Worm (Caenorhabditis elegans): ENCODE measurements around the gene Y57G11C.499.
A peak's percentile ranks its signal among the peaks of the same experiment; 100 is the strongest.

Gene Y57G11C.499

DNA sequence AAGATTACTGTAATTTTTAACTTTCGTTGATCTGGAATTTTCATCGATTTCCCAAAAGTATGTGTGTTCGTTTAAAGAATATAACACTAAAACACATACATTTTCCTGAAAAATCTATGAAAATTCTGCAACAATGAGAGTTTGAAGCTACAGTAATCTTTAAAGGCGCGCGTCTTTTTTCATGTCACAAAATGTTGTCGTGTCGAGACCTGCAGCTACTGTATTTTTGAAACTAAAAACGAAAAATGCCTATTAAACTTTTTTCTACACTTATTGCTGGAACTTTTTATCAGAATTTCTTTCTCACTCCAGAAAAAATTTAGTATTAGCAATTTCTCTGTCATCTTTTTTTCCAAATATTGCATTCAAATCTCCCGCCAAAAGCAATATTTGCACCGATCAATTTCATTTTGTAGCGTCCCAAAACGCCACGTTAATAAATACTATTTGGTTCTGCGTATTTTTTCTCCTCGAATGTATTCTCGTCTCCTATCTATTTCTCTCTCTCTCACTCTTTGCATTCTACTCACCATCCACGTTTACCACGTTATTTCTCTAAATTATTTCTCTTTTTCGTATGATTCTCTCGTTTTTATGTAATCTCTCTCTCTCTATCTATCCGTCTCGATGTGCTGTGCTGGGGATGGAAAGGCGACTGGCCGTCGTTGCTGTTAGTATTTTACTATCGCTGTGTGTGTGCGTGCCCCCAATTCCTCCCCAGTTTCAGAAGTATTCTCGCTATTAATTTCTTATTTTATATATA, 31.8 kb upstream of the Y57G11C.499 start, which contains the start of gene melo-1 (continued):
- TF ChIP-seq madf-5 (GFP tag; IDR thresholded peaks at IDR 0.05), result no peak
- TF ChIP-seq nhr-10 (tag; optimal IDR thresholded peaks at IDR 0.05), result no peak
- peak; percentile 23; the same call in 1 of the 2 replicates for TF ChIP-seq dmd-6 (GFP tag; IDR thresholded peaks at IDR 0.05)
- no peak for TF ChIP-seq rbr-2 (tag; optimal IDR thresholded peaks at IDR 0.05)
- TF ChIP-seq nhr-102 (tag; optimal IDR thresholded peaks at IDR 0.05), result no peak
- TF ChIP-seq saeg-2 (GFP tag; IDR thresholded peaks at IDR 0.05), result no peak
- no peak for TF ChIP-seq unc-39 (tag; optimal IDR thresholded peaks at IDR 0.05)
- no peak for TF ChIP-seq madf-9 (GFP tag; conservative IDR thresholded peaks at IDR 0.05)
- no peak for TF ChIP-seq spr-3 (GFP tag; optimal IDR thresholded peaks at IDR 0.05)
- TF ChIP-seq daf-16 (GFP tag; optimal IDR thresholded peaks at IDR 0.05), result no peak
- peak; percentile 14 for TF ChIP-seq daf-16 (tag; optimal IDR thresholded peaks at IDR 0.05)
- TF ChIP-seq ctbp-1 (GFP tag; IDR thresholded peaks at IDR 0.05), result no peak
- 0 out of 2 replicates have a peak, but pooled peaks have one; percentile 21 for TF ChIP-seq snpc-1.2 (GFP tag; IDR thresholded peaks at IDR 0.05)
- no peak for TF ChIP-seq F49E8.2 (tag; optimal IDR thresholded peaks at IDR 0.05; ENCODE audit: borderline replicate concordance)
- peak; percentile 34 for TF ChIP-seq hlh-11 (tag; optimal IDR thresholded peaks at IDR 0.05)
- no peak for TF ChIP-seq fos-1 (tag; optimal IDR thresholded peaks at IDR 0.05)
- peak; percentile 31 for TF ChIP-seq mes-2 (tag; optimal IDR thresholded peaks at IDR 0.05; ENCODE audit: poor library complexity, severe bottlenecking)
- no peak for TF ChIP-seq R02D3.7 (tag; optimal IDR thresholded peaks at IDR 0.05)
- TF ChIP-seq lsy-2 (tag; optimal IDR thresholded peaks at IDR 0.05), result peak in 1 of 2 experiments; percentile 60
- TF ChIP-seq nhr-11 (tag; optimal IDR thresholded peaks at IDR 0.05), result no peak
- peak; percentile 18 for TF ChIP-seq pqm-1 (tag; optimal IDR thresholded peaks at IDR 0.05)
- TF ChIP-seq F37D6.2 (tag; optimal IDR thresholded peaks at IDR 0.05), result no peak
- no peak for TF ChIP-seq lir-3 (tag; optimal IDR thresholded peaks at IDR 0.05)
- TF ChIP-seq T20F7.1 (GFP tag; optimal IDR thresholded peaks at IDR 0.05), result no peak
- no peak for TF ChIP-seq zip-2 (tag; optimal IDR thresholded peaks at IDR 0.05)
- no peak for TF ChIP-seq spr-1 (tag; optimal IDR thresholded peaks at IDR 0.05)
- no peak for TF ChIP-seq ces-1 (GFP tag; optimal IDR thresholded peaks at IDR 0.05)
- TF ChIP-seq cey-2 (tag; optimal IDR thresholded peaks at IDR 0.05; ENCODE audit: borderline replicate concordance, insufficient read depth), result no peak
- TF ChIP-seq nhr-76 (tag; optimal IDR thresholded peaks at IDR 0.05), result no peak
- TF ChIP-seq hlh-30 (tag; optimal IDR thresholded peaks at IDR 0.05; ENCODE audit: insufficient read depth), result peak; percentile 27
- peak; percentile 41 for TF ChIP-seq dpl-1 (GFP tag; optimal IDR thresholded peaks at IDR 0.05)

DNA sequence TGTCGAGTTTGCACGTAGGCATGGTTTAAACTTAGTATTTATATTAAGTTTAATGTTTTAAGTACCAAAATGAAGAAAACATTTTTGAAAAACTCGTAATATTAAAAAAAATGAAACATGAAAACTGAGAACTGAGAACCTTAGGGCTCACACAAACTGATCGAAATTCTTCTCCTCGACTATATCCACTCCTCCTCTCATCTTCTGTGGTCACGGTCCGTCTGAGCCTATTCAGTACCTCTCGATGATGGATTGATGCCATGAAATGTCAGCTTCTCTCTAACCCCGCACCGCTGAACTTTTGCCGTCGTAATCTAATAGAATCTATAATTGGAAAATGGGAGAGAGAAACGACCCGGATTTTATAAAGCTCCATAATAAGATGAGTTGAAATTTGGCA, 29.7 kb upstream of the Y57G11C.499 start, which contains the start of gene nlp-56:
Gene nlp-56 (minus strand): TSS at position 257 of the 400 bp plus-strand sequence.
- no peak for TF ChIP-seq F37D6.2 (tag; optimal IDR thresholded peaks at IDR 0.05)
- no peak for TF ChIP-seq gei-8 (GFP tag; optimal IDR thresholded peaks at IDR 0.05)
- TF ChIP-seq lir-3 (tag; optimal IDR thresholded peaks at IDR 0.05), result no peak
- peak; percentile 93 for TF ChIP-seq aha-1 (tag)

DNA sequence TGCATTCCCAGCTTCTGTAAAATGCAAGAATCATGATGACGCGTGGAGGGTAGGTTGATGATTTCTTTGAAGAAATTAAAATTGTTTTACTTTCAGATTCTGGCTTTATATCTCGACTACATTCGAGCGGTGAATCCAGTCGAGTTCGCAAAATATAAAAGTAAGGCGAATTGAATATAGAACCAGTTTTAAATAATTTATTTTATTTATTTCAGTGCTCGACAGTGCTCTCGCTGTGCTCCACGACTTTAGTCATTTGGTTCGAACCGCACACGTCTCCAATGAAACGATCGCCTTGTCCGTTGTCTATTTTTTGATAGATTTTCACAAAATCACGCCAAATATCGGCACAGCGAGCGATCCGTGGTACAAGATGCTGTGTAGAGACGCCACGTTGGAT, 27.5 kb upstream of the Y57G11C.499 start, which contains the start of gene Y57G11C.1130:
Gene Y57G11C.1130 (plus strand): TSS at position 301 of the 400 bp plus-strand sequence.
- TF ChIP-seq ZK337.2 (GFP tag; IDR thresholded peaks at IDR 0.05), result no peak
- TF ChIP-seq madf-9 (GFP tag; conservative IDR thresholded peaks at IDR 0.05), result no peak
- no peak for TF ChIP-seq dmd-9 (GFP tag; IDR thresholded peaks at IDR 0.05)
- no peak for TF ChIP-seq ceh-44 (GFP tag; IDR thresholded peaks at IDR 0.05)
- TF ChIP-seq tag-97 (GFP tag; IDR thresholded peaks at IDR 0.05), result no peak
- no peak for TF ChIP-seq ctbp-1 (GFP tag; IDR thresholded peaks at IDR 0.05)
- no peak for TF ChIP-seq F37D6.2 (tag; optimal IDR thresholded peaks at IDR 0.05)
- no peak for TF ChIP-seq madf-5 (GFP tag; IDR thresholded peaks at IDR 0.05)
- no peak for TF ChIP-seq zip-2 (tag; optimal IDR thresholded peaks at IDR 0.05)
- no peak for TF ChIP-seq ceh-28 (tag; optimal IDR thresholded peaks at IDR 0.05)
- TF ChIP-seq R02D3.7 (tag; optimal IDR thresholded peaks at IDR 0.05), result no peak
- no peak for TF ChIP-seq ama-1 (optimal IDR thresholded peaks at IDR 0.05)
- TF ChIP-seq T26A8.4 (GFP tag; IDR thresholded peaks at IDR 0.05), result no peak
- TF ChIP-seq unc-130 (GFP tag; optimal IDR thresholded peaks at IDR 0.05), result no peak
- TF ChIP-seq lin-1 (GFP tag; IDR thresholded peaks at IDR 0.05), result no peak
